Worm (Caenorhabditis elegans): Measurements from ENCODE around the gene damt-1.

ce11 chrII:5688959-5689358, 31.0 kb upstream of the damt-1 start, which contains the start of gene C25H3.11:
- peak; percentile 24 for TF ChIP-seq C16A3.4 (tag; optimal IDR thresholded peaks at IDR 0.05)
- TF ChIP-seq pqm-1 (tag; optimal IDR thresholded peaks at IDR 0.05), result no peak
- TF ChIP-seq tlp-1 (tag; optimal IDR thresholded peaks at IDR 0.05), result no peak
- no peak for TF ChIP-seq elt-3 (tag; optimal IDR thresholded peaks at IDR 0.05)
- no peak for TF ChIP-seq sox-4 (tag; optimal IDR thresholded peaks at IDR 0.05)
- TF ChIP-seq mep-1 (tag; optimal IDR thresholded peaks at IDR 0.05), result peak; percentile 31
- TF ChIP-seq lin-39 (tag; optimal IDR thresholded peaks at IDR 0.05), result no peak
